Fruit fly (Drosophila melanogaster) whole organism, embryonic: ENCODE results near the gene CG34049.

Source experiments
- CG15601 ChIP-seq: fragments of 200-800 bp; sonication (Bioruptor generic); optimal IDR thresholded peaks from 3 replicates; lab custom pipeline; 2019; ENCODE audit warnings: missing biosample characterization, mild to moderate bottlenecking, missing genetic modification characterization, moderate library complexity
- cad ChIP-seq: fragments of >200 bp; optimal IDR thresholded peaks from 2 replicates; lab custom pipeline; 2017; ENCODE audit warnings: missing biosample characterization, missing genetic modification characterization

- no peak for TF ChIP-seq cad (GFP tag; lab: Kevin White, UChicago)
- TF ChIP-seq CG15601 (tag; lab: Kevin White, UChicago): no peak
Observed at dm6 chr2L:2311449-2311848, 46.3 kb upstream of the CG34049 start, which contains the start of gene eys.
